Fruit fly (Drosophila melanogaster): ENCODE data around the gene pico.

DNA sequence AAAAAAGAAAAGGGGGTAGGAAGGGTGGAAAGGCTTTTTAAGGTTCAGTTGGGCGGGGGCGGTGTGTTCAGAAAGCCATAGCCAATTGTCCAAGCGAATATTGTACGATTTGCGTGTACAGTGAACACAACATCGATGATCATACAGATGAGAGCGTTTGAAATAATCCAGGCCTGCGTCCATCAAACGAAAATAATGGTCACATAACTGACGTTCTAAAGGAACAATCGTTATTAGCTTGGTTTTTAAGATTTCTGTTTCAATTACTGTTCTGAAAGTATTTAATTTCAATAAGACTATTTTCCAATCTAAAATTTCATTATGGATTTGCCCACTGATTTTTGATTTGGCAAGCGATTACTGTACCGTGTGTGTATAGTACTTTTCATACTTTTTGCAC, 26.7 kb downstream of the pico start:
- no peak for TF ChIP-seq cic (GFP tag; optimal IDR thresholded peaks at IDR 0.05)
- TF ChIP-seq CG12768 (GFP tag; optimal IDR thresholded peaks at IDR 0.05), result no peak
- no peak for TF ChIP-seq pad (GFP tag; optimal IDR thresholded peaks at IDR 0.05)
- no peak for TF ChIP-seq CG33017 (tag; optimal IDR thresholded peaks at IDR 0.05)
- no peak for TF ChIP-seq ovo (GFP tag; optimal IDR thresholded peaks at IDR 0.05)
- TF ChIP-seq Mnt (GFP tag; optimal IDR thresholded peaks at IDR 0.05), result no peak
- TF ChIP-seq Hr96 (GFP tag; optimal IDR thresholded peaks at IDR 0.05), result no peak
- TF ChIP-seq toe (GFP tag; optimal IDR thresholded peaks at IDR 0.05), result no peak
- TF ChIP-seq CG7045 (GFP tag; optimal IDR thresholded peaks at IDR 0.05), result no peak
- TF ChIP-seq cnc (optimal IDR thresholded peaks at IDR 0.05), result no peak
- no peak for TF ChIP-seq CG14711 (tag; optimal IDR thresholded peaks at IDR 0.05)
- TF ChIP-seq CG5204 (GFP tag; optimal IDR thresholded peaks at IDR 0.05), result no peak
- TF ChIP-seq tj (GFP tag; optimal IDR thresholded peaks at IDR 0.05), result no peak
- no peak for TF ChIP-seq Clk (GFP tag; optimal IDR thresholded peaks at IDR 0.05)
